Worm (Caenorhabditis elegans) whole organism, L3 larva: ENCODE results near the gene T27A8.3.
A peak's percentile ranks its signal among the peaks of the same experiment; 100 is the strongest.

ENCODE experiments used
- ZK546.5 ChIP-seq: sonication (generic microtip); optimal IDR thresholded peaks from 2 replicates; lab custom pipeline; 2017; ENCODE audit warnings: missing biosample characterization, missing genetic modification characterization
- ama-1 ChIP-seq: fragments of 150-350 bp; optimal IDR thresholded peaks from 2 replicates; lab custom pipeline; 2018
- ceh-16 ChIP-seq: sonication (generic microtip); optimal IDR thresholded peaks from 2 replicates; lab custom pipeline; 2017; ENCODE audit warnings: missing biosample characterization, missing genetic modification characterization
- ceh-82 ChIP-seq: fragments of 150-350 bp; optimal IDR thresholded peaks from 2 replicates; lab custom pipeline; 2014; ENCODE audit warnings: missing biosample characterization, missing genetic modification characterization
- ceh-9 ChIP-seq: sonication (generic microtip); optimal IDR thresholded peaks from 2 replicates; lab custom pipeline; 2018; ENCODE audit warnings: missing biosample characterization, missing genetic modification characterization
- daf-12 ChIP-seq: fragments of 150-350 bp; optimal IDR thresholded peaks from 2 replicates; lab custom pipeline; 2014; ENCODE audit warnings: missing biosample characterization, missing genetic modification reagents, missing genetic modification characterization
- egl-5 ChIP-seq: fragments of 150-350 bp; optimal IDR thresholded peaks from 2 replicates; lab custom pipeline; 2017; ENCODE audit warnings: missing biosample characterization, missing genetic modification reagents, missing genetic modification characterization, inconsistent platforms
- elt-2 ChIP-seq: sonication (generic microtip); optimal IDR thresholded peaks from 2 replicates; lab custom pipeline; 2016; ENCODE audit warnings: missing genetic modification reagents, mild to moderate bottlenecking, missing genetic modification characterization, missing compliant biosample characterization
- elt-3 ChIP-seq, 3 experiments: fragments of 150-350 bp in 1 of 3; sonication (generic microtip) in 2 of 3; optimal IDR thresholded peaks; 2 replicates in 2 of 3; 4 replicates in 1 of 3; lab custom pipeline; 2014 to 2017; ENCODE audit warnings: missing biosample characterization in 3 of 3, missing genetic modification characterization in 3 of 3
- fkh-10 ChIP-seq: sonication (generic microtip); optimal IDR thresholded peaks from 2 replicates; lab custom pipeline; 2017; ENCODE audit warnings: missing biosample characterization, missing genetic modification reagents, missing genetic modification characterization
- fos-1 ChIP-seq: fragments of 150-350 bp; optimal IDR thresholded peaks from 2 replicates; lab custom pipeline; 2014; ENCODE audit warnings: missing biosample characterization, missing genetic modification characterization
- hmg-11 ChIP-seq: sonication (generic microtip); optimal IDR thresholded peaks from 2 replicates; lab custom pipeline; 2016; ENCODE audit warnings: missing genetic modification characterization, missing compliant biosample characterization
- jun-1 ChIP-seq: fragments of 150-350 bp; optimal IDR thresholded peaks from 2 replicates; lab custom pipeline; 2014; ENCODE audit warnings: missing biosample characterization, missing genetic modification reagents, missing genetic modification characterization
- mml-1 ChIP-seq: fragments of 150-350 bp; sonication (generic microtip); optimal IDR thresholded peaks from 3 replicates; lab custom pipeline; 2014; ENCODE audit warnings: missing biosample characterization, missing genetic modification characterization
- nfya-1 ChIP-seq: sonication (generic microtip); optimal IDR thresholded peaks from 2 replicates; lab custom pipeline; 2017; ENCODE audit warnings: missing genetic modification characterization, mild to moderate bottlenecking, missing compliant biosample characterization, antibody characterized with exemption, moderate library complexity; ENCODE audit not compliant: insufficient read depth
- nhr-11 ChIP-seq: fragments of 150-350 bp; optimal IDR thresholded peaks from 2 replicates; lab custom pipeline; 2014; ENCODE audit warnings: missing biosample characterization, missing genetic modification characterization
- nhr-12 ChIP-seq: fragments of 150-350 bp; optimal IDR thresholded peaks from 2 replicates; lab custom pipeline; 2014; ENCODE audit warnings: missing biosample characterization, missing genetic modification characterization
- nhr-23 ChIP-seq: fragments of 150-350 bp; optimal IDR thresholded peaks from 2 replicates; lab custom pipeline; 2014; ENCODE audit warnings: missing biosample characterization, missing genetic modification reagents, missing genetic modification characterization
- nhr-25 ChIP-seq: sonication (generic microtip); optimal IDR thresholded peaks from 2 replicates; lab custom pipeline; 2017; ENCODE audit warnings: missing biosample characterization, missing genetic modification characterization
- nhr-76 ChIP-seq: fragments of 150-350 bp; sonication (generic microtip); optimal IDR thresholded peaks from 5 replicates; lab custom pipeline; 2014; ENCODE audit warnings: missing biosample characterization, missing genetic modification characterization
- pha-4 ChIP-seq: fragments of 150-350 bp; optimal IDR thresholded peaks from 2 replicates; lab custom pipeline; 2014; ENCODE audit warnings: missing biosample characterization, missing genetic modification reagents, missing genetic modification characterization
- pqm-1 ChIP-seq: fragments of 150-350 bp; optimal IDR thresholded peaks from 2 replicates; lab custom pipeline; 2017; ENCODE audit warnings: missing biosample characterization, missing genetic modification characterization, inconsistent platforms
- skn-1 ChIP-seq: fragments of 150-350 bp; optimal IDR thresholded peaks from 2 replicates; lab custom pipeline; 2014; ENCODE audit warnings: missing biosample characterization, missing genetic modification characterization
- snpc-4 ChIP-seq: fragments of 150-350 bp; optimal IDR thresholded peaks from 2 replicates; lab custom pipeline; 2014; ENCODE audit warnings: missing biosample characterization, missing genetic modification characterization
- tbx-2 ChIP-seq: sonication (generic microtip); optimal IDR thresholded peaks from 2 replicates; lab custom pipeline; 2016; ENCODE audit warnings: mild to moderate bottlenecking, missing genetic modification characterization, missing compliant biosample characterization
- unc-39 ChIP-seq: sonication (generic microtip); optimal IDR thresholded peaks from 4 replicates; lab custom pipeline; 2017; ENCODE audit warnings: missing biosample characterization, missing genetic modification characterization
- unc-62 ChIP-seq: fragments of 150-350 bp; sonication (generic microtip); optimal IDR thresholded peaks from 4 replicates; lab custom pipeline; 2014; ENCODE audit warnings: missing biosample characterization, missing genetic modification reagents, missing genetic modification characterization
- zag-1 ChIP-seq: fragments of 150-350 bp; optimal IDR thresholded peaks from 2 replicates; lab custom pipeline; 2014; ENCODE audit warnings: missing biosample characterization, missing genetic modification characterization
- ztf-11 ChIP-seq: fragments of 150-350 bp; optimal IDR thresholded peaks from 2 replicates; lab custom pipeline; 2014; ENCODE audit warnings: missing biosample characterization, missing genetic modification characterization

The T27A8.3 gene

DNA sequence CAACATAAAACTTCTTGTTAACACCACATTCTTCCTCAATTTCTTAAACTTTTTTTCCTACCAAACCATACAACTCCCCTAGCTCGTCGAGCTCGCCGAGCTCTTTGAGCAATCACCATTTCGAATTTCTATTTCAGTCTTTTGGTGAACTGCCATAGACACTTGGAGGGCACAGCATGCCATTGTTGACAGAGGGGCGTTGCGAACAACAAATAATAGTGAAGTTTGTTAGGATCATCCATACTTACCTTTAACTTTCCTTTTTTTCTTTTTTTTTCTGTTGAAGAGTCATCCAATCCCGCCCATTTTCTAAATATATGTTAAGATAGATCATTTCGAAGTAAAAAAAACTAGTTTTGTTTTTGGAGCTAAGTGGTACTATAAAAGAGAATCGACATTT lies 19.5 kb downstream of the T27A8.3 start, which contains the start of gene idpp-14:
TSS of gene idpp-14 (plus strand) at position 324 of the 400 bp plus-strand sequence.
- TF ChIP-seq elt-3 (tag; optimal IDR thresholded peaks at IDR 0.05; lab: Kevin White, UChicago) (no peak), pha-4 (peak; percentile 79)

DNA sequence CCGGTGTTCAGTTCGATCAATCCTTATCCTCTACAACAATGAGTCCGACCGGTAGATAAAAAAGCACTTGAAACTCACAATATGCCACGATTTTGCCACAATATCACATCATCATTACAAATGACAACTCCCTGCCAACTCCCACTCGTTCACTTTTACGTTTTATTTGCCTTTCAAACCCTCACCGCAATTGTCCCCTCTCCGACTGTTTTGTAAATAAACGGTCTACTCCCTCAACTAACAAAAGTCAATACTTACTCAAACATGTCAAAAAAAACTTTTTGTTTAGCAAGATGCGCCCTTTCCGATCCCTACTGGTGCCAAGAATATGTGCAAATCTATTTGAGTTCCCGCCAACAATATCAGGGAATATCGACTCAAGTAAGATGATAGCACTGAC lies 22.6 kb downstream of the T27A8.3 start, which contains the start of gene C30F2.2:
TSS of gene C30F2.2 (minus strand) at position 122 of the 400 bp plus-strand sequence.
- peak; percentile 99 for TF ChIP-seq pha-4
- no peak for TF ChIP-seq nhr-12 (tag; lab: Kevin White, UChicago)
- TF ChIP-seq nhr-11 = no peak

DNA sequence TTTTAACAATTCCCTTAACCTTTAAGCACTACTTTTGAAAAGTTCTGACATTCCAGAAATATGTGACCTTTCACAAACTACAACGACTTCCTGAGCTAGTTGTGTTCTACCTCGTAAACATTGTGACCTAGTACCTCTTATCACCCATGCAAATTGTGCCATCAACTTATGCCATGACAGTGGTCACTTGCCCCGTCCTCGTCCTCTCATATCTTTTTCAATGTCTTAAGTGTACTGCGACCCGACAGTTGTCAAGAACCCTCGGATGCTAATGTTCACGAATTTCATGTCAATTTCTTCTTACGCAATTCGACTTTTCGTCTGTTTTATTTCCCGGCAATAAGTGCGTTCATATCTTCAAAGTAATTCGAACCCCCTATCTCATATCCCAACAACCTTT lies 25.4 kb downstream of the T27A8.3 start:
- TF ChIP-seq ceh-16 = no peak
- no peak for TF ChIP-seq ceh-9 (tag; lab: Kevin White, UChicago)
- peak; percentile 2 for TF ChIP-seq elt-2 (tag; lab: Kevin White, UChicago)
- no peak for TF ChIP-seq jun-1
- no peak for TF ChIP-seq nhr-76
- no peak for TF ChIP-seq skn-1
- no peak for TF ChIP-seq nhr-23 (tag; lab: Kevin White, UChicago)

DNA sequence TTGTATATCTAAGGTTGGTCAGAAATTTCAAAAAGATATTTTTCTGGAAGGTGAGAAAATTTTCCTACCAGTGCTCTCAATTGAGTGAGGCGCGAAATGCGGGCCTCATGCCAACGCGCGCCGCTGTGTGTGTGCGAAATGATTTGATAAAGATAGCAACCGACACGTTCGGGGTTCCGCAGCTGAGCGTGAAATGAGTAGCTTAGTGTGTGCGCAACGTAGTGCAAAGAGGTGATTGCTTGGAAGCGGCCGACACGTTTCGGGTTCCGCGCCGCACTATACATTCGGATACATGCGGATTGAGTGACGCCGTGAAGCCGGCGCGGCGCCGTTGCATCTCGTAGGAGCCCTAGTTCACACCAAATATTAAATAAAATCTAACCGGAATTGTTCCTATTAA lies 28.7 kb downstream of the T27A8.3 start:
- no peak for TF ChIP-seq mml-1 (tag; lab: Kevin White, UChicago)
- no peak for TF ChIP-seq nhr-11
- TF ChIP-seq fkh-10 (GFP tag; lab: Kevin White, UChicago) = no peak
- TF ChIP-seq hmg-11 = no peak
- no peak for TF ChIP-seq ceh-82 (tag; lab: Kevin White, UChicago)
- TF ChIP-seq snpc-4 (tag; lab: Kevin White, UChicago) = peak; percentile 69
- TF ChIP-seq nhr-23 (tag; lab: Kevin White, UChicago) = no peak
- TF ChIP-seq, all 47 proteins: peak for 1

DNA sequence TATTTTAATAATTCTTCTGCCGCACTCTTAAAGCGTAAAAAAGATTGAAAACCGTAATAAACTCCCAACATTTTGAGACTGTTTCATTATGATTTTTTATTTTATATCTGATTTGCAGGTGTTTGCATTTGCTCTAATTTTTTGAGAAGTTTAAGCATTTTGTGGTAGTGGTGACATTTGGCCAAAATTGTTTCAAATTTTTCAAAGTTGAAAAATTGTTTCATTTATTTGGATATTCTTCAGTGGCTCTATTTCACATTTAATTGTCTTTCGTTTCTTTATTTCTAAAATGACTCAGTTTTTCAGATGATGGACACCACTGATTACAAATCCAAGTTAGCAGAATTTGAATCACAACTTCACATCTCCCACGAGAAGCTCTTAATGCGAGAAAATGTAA lies 31.9 kb downstream of the T27A8.3 start, which contains the start of gene C30F2.5:
TSS of gene C30F2.5 (plus strand) at position 301 of the 400 bp plus-strand sequence.
- no peak for TF ChIP-seq unc-62 (GFP tag; lab: Kevin White, UChicago)
- no peak for TF ChIP-seq mml-1 (tag; lab: Kevin White, UChicago)
- no peak for TF ChIP-seq ztf-11
- TF ChIP-seq pqm-1 = no peak
- TF ChIP-seq ceh-9 (tag; lab: Kevin White, UChicago) = no peak
- TF ChIP-seq daf-12 = no peak
- TF ChIP-seq fos-1 (tag; lab: Kevin White, UChicago) = no peak
- TF ChIP-seq ama-1 (lab: Kevin White, UChicago) = no peak
- TF ChIP-seq elt-3 (tag; optimal IDR thresholded peaks at IDR 0.05; lab: Kevin White, UChicago) = no peak
- no peak for TF ChIP-seq zag-1
- no peak for TF ChIP-seq unc-39 (tag; lab: Kevin White, UChicago)
- no peak for TF ChIP-seq snpc-4 (tag; lab: Kevin White, UChicago)
- no peak for TF ChIP-seq nhr-25
- no peak for TF ChIP-seq nfya-1
- TF ChIP-seq jun-1 = no peak
- no peak for TF ChIP-seq nhr-23 (tag; lab: Kevin White, UChicago)

DNA sequence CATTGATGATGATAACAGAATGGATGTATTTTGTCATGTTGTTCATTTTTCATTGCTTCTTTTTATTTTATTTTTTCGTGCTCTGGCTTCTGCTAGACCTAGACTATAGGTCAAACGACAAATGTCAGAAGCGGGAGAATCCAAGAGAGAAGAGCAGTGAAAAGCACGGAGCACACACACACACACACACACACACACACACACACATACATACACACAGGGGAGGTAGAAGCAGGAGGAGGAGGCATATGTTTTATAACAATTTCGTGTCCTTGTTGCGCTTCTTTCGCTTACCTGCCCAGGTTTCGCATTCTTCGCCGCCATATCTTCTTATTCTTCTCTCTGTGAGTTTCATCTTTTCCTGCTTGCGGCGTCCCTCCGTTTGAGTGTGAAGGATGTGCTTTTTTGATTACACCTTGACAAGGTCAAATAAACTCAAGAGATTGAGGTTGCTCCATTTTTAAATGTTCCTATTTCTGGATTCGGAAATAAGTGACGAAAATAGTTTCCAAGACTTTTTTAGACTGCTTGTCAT lies 35.7 kb downstream of the T27A8.3 start:
- TF ChIP-seq ZK546.5 (no peak), egl-5 (tag; lab: Kevin White, UChicago) (peak; percentile 11), hmg-11 (no peak), nhr-11 (peak; percentile 2)

DNA sequence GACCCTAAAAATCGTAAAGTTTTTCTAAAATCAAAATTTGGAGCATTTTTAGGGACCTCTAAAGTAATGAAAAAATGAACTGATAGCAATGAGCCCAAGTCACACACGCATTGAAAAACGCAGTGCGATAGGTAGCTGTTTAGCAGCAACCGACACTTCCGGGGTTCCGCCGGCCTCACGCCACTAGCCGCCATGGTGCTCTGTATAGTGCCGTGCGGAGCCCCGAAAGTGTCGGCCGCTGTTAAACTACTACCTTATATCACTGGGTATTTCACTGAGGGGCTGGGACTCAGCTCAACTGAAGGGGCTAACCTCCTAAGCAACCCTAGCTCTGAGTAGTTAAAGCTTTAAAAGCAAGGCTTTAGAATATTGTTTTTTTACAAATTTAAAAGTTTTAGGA lies 36.8 kb downstream of the T27A8.3 start:
- TF ChIP-seq nfya-1 = no peak

DNA sequence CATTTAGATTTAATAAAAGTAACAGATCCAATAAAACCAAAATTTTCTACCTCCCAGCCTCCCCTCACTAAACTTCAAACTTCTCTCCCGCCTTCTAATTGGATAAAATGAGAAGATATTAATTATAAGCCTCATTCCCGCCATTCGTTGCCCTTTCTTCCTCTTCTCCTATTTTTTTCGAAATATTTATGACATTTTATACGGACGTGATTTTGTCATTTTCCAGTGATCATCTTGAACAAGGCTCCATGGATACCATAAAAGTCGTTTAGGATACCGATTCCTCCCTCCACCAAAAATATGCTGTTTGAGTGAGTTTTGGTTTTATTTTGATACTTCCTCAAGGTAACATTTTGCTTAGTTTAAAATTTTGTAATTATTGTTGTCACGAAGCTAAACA lies 40.9 kb downstream of the T27A8.3 start, which contains the start of gene ZK1073.2:
TSS of gene ZK1073.2 (plus strand) at position 301 of the 400 bp plus-strand sequence.
- TF ChIP-seq pqm-1 (no peak), daf-12 (no peak), pha-4 (no peak), tbx-2 (tag; lab: Kevin White, UChicago) (no peak), fkh-10 (GFP tag; lab: Kevin White, UChicago) (no peak)
